Fruit fly (Drosophila melanogaster) whole organism, embryonic: ENCODE results near the gene CG6168.
A peak's percentile ranks its signal among the peaks of the same experiment; 100 is the strongest.

ENCODE experiments used
- CG12104 ChIP-seq: fragments of 200-800 bp; sonication (Bioruptor generic); optimal IDR thresholded peaks from 3 replicates; lab custom pipeline; 2016; ENCODE audit warnings: missing biosample characterization, missing genetic modification characterization
- CG13624 ChIP-seq: fragments of 200-800 bp; sonication (Bioruptor generic); optimal IDR thresholded peaks from 2 replicates; lab custom pipeline; 2016; ENCODE audit warnings: missing biosample characterization, missing genetic modification characterization
- CG15479 ChIP-seq: fragments of 200-800 bp; sonication (Bioruptor generic); optimal IDR thresholded peaks from 3 replicates; lab custom pipeline; 2019; ENCODE audit warnings: missing biosample characterization, mild to moderate bottlenecking, missing genetic modification characterization, moderate library complexity
- CG17328 ChIP-seq: fragments of 200-800 bp; sonication (Bioruptor generic); IDR thresholded peaks from 2 replicates; pipeline ENCODE4 v1.3.6; 2022; ENCODE audit warnings: missing biosample characterization, missing genetic modification characterization
- CG17385 ChIP-seq: fragments of 200-800 bp; sonication (Bioruptor generic); optimal IDR thresholded peaks from 3 replicates; lab custom pipeline; 2018; ENCODE audit warnings: missing biosample characterization, mild to moderate bottlenecking, missing genetic modification characterization
- CG17612 ChIP-seq: fragments of 200-800 bp; sonication (Bioruptor generic); IDR thresholded peaks from 2 replicates; pipeline ENCODE4 v1.3.6; 2022; ENCODE audit warnings: missing biosample characterization, missing genetic modification characterization
- CG18599 ChIP-seq: fragments of 200-800 bp; sonication (Bioruptor generic); optimal IDR thresholded peaks from 3 replicates; lab custom pipeline; 2017; ENCODE audit warnings: missing biosample characterization, missing genetic modification characterization, mild to moderate bottlenecking, moderate library complexity, missing genetic modification reagents
- CG18764 ChIP-seq: fragments of 200-800 bp; sonication (Bioruptor generic); optimal IDR thresholded peaks from 3 replicates; lab custom pipeline; 2016; ENCODE audit warnings: missing biosample characterization, missing genetic modification characterization
- CG2129 ChIP-seq: fragments of 200-800 bp; sonication (Bioruptor generic); IDR thresholded peaks from 2 replicates; pipeline ENCODE4 v1.3.6; 2022; ENCODE audit warnings: missing biosample characterization, missing genetic modification characterization; ENCODE audit not compliant: partially characterized antibody
- CG2889 ChIP-seq: fragments of 200-800 bp; sonication (Bioruptor generic); IDR thresholded peaks from 3 replicates; pipeline ENCODE4 v1.3.6; 2022; ENCODE audit warnings: missing biosample characterization, missing genetic modification characterization
- CG30403 ChIP-seq: fragments of 200-800 bp; sonication (Bioruptor generic); optimal IDR thresholded peaks from 3 replicates; lab custom pipeline; 2016; ENCODE audit warnings: missing biosample characterization, missing genetic modification characterization
- CG31365 ChIP-seq: fragments of 200-800 bp; sonication (Bioruptor generic); optimal IDR thresholded peaks from 2 replicates; lab custom pipeline; 2018; ENCODE audit warnings: missing biosample characterization, mild to moderate bottlenecking, missing genetic modification characterization
- CG3163 ChIP-seq: fragments of 200-800 bp; sonication (Bioruptor generic); optimal IDR thresholded peaks from 3 replicates; lab custom pipeline; 2016; ENCODE audit warnings: missing biosample characterization, missing genetic modification characterization
- CG32532 ChIP-seq: fragments of 200-800 bp; sonication (Bioruptor generic); IDR thresholded peaks from 2 replicates; pipeline ENCODE4 v1.3.6; 2022; ENCODE audit warnings: missing biosample characterization, missing genetic modification characterization
- CG33213 ChIP-seq: fragments of 200-800 bp; sonication (Bioruptor generic); optimal IDR thresholded peaks from 3 replicates; lab custom pipeline; 2016; ENCODE audit warnings: missing biosample characterization, missing genetic modification characterization
- CG3407 ChIP-seq: fragments of 200-800 bp; sonication (Bioruptor generic); optimal IDR thresholded peaks from 2 replicates; lab custom pipeline; 2018; ENCODE audit warnings: missing biosample characterization, mild to moderate bottlenecking, missing genetic modification characterization
- CG4282 ChIP-seq: fragments of 200-800 bp; sonication (Bioruptor generic); optimal IDR thresholded peaks from 2 replicates; lab custom pipeline; 2016; ENCODE audit warnings: missing biosample characterization, missing genetic modification characterization
- CG5180 ChIP-seq: fragments of 200-800 bp; sonication (Bioruptor generic); optimal IDR thresholded peaks from 3 replicates; lab custom pipeline; 2017; ENCODE audit warnings: missing biosample characterization, missing genetic modification characterization, mild to moderate bottlenecking, moderate library complexity, missing genetic modification reagents
- CG6175 ChIP-seq: fragments of 200-800 bp; sonication (Bioruptor generic); IDR thresholded peaks from 3 replicates; pipeline ENCODE4 v1.3.6; 2022; ENCODE audit warnings: missing biosample characterization, missing genetic modification characterization
- CG6854 ChIP-seq: fragments of 200-800 bp; sonication (Bioruptor generic); optimal IDR thresholded peaks from 3 replicates; lab custom pipeline; 2017; ENCODE audit warnings: missing biosample characterization, mild to moderate bottlenecking, missing genetic modification characterization
- CG7745 ChIP-seq: fragments of 200-800 bp; sonication (Bioruptor generic); optimal IDR thresholded peaks from 2 replicates; lab custom pipeline; 2018; ENCODE audit warnings: missing biosample characterization, mild to moderate bottlenecking, missing genetic modification characterization, moderate library complexity
- CG7786 ChIP-seq: fragments of 200-800 bp; sonication (Bioruptor generic); optimal IDR thresholded peaks from 2 replicates; lab custom pipeline; 2016; ENCODE audit warnings: missing biosample characterization, missing genetic modification characterization
- CG7928 ChIP-seq: fragments of 200-800 bp; sonication (Bioruptor generic); optimal IDR thresholded peaks from 2 replicates; lab custom pipeline; 2017; ENCODE audit warnings: missing biosample characterization, mild to moderate bottlenecking, missing genetic modification characterization
- CG8944 ChIP-seq: fragments of 200-800 bp; sonication (Bioruptor generic); optimal IDR thresholded peaks from 3 replicates; lab custom pipeline; 2016; ENCODE audit warnings: missing biosample characterization, missing genetic modification characterization
- CkIIα-i1 ChIP-seq: fragments of 200-800 bp; sonication (Bioruptor generic); IDR thresholded peaks from 2 replicates; pipeline ENCODE4 v1.3.6; 2022; ENCODE audit warnings: missing biosample characterization, missing genetic modification characterization
- CoRest ChIP-seq: fragments of 200-800 bp; sonication (Bioruptor generic); optimal IDR thresholded peaks from 3 replicates; lab custom pipeline; 2018; ENCODE audit warnings: missing biosample characterization, mild to moderate bottlenecking, missing genetic modification characterization, moderate library complexity
- Dip2 ChIP-seq: fragments of 200-800 bp; sonication (Bioruptor generic); IDR thresholded peaks from 2 replicates; pipeline ENCODE4 v1.3.6; 2022; ENCODE audit warnings: missing biosample characterization, missing genetic modification characterization
- Gug ChIP-seq: fragments of 200-800 bp; sonication (Bioruptor generic); IDR thresholded peaks from 4 replicates; pipeline ENCODE4 v1.3.6; 2022; ENCODE audit warnings: missing biosample characterization, missing genetic modification characterization
- H15 ChIP-seq: fragments of 200-800 bp; sonication (Bioruptor generic); IDR thresholded peaks from 3 replicates; pipeline ENCODE4 v1.3.6; 2022; ENCODE audit warnings: missing biosample characterization, missing genetic modification characterization
- HLH54F ChIP-seq: fragments of 200-800 bp; sonication (Bioruptor generic); optimal IDR thresholded peaks from 3 replicates; lab custom pipeline; 2016; ENCODE audit warnings: missing biosample characterization, missing genetic modification characterization
- Jarid2 ChIP-seq: fragments of 200-800 bp; sonication (Bioruptor generic); optimal IDR thresholded peaks from 3 replicates; lab custom pipeline; 2017; ENCODE audit warnings: mild to moderate bottlenecking, missing biosample characterization, missing genetic modification reagents, missing genetic modification characterization
- Sry-δ ChIP-seq: fragments of 200-800 bp; sonication (Bioruptor generic); optimal IDR thresholded peaks from 2 replicates; lab custom pipeline; 2016; ENCODE audit warnings: missing biosample characterization, missing genetic modification characterization
- Stat92E ChIP-seq, 3 experiments: fragments of >200 bp in 2 of 3; fragments of 200-800 bp in 1 of 3; sonication (Bioruptor generic) in 1 of 3; optimal IDR thresholded peaks; 2 replicates each; lab custom pipeline; 2017 to 2019; ENCODE audit warnings: missing biosample characterization in 3 of 3, missing genetic modification characterization in 3 of 3, mild to moderate bottlenecking in 1 of 3, moderate library complexity in 1 of 3
- Tbp ChIP-seq: fragments of >200 bp; optimal IDR thresholded peaks from 2 replicates; lab custom pipeline; 2018; ENCODE audit warnings: missing biosample characterization, missing genetic modification characterization
- bsh ChIP-seq, 2 experiments: fragments of 200-800 bp; sonication (Bioruptor generic); optimal IDR thresholded peaks; 2 replicates each; lab custom pipeline; 2017 to 2018; ENCODE audit warnings: mild to moderate bottlenecking in 2 of 2, missing biosample characterization in 2 of 2, missing genetic modification characterization in 2 of 2, moderate library complexity in 1 of 2
- btn ChIP-seq: fragments of 200-800 bp; sonication (Bioruptor generic); optimal IDR thresholded peaks from 2 replicates; lab custom pipeline; 2016; ENCODE audit warnings: missing biosample characterization, missing genetic modification characterization
- caup ChIP-seq: fragments of 200-800 bp; sonication (Bioruptor generic); optimal IDR thresholded peaks from 3 replicates; lab custom pipeline; 2017; ENCODE audit warnings: missing biosample characterization, mild to moderate bottlenecking, missing genetic modification characterization, moderate library complexity; ENCODE audit not compliant: severe bottlenecking
- crol ChIP-seq: fragments of 200-800 bp; sonication (Bioruptor generic); IDR thresholded peaks from 2 replicates; pipeline ENCODE4 v1.3.6; 2022; ENCODE audit warnings: missing biosample characterization, missing genetic modification characterization
- danr ChIP-seq: fragments of 200-800 bp; sonication (Bioruptor generic); IDR thresholded peaks from 2 replicates; pipeline ENCODE4 v1.3.6; 2022; ENCODE audit warnings: missing biosample characterization, missing genetic modification characterization
- fd96Cb ChIP-seq: fragments of 200-800 bp; sonication (Bioruptor generic); optimal IDR thresholded peaks from 2 replicates; lab custom pipeline; 2018; ENCODE audit warnings: missing biosample characterization, mild to moderate bottlenecking, missing genetic modification characterization, moderate library complexity
- gfzf ChIP-seq: fragments of 200-800 bp; sonication (Bioruptor generic); optimal IDR thresholded peaks from 2 replicates; lab custom pipeline; 2016; ENCODE audit warnings: missing biosample characterization, mild to moderate bottlenecking, missing genetic modification characterization, moderate library complexity
- gsb ChIP-seq: fragments of 200-800 bp; sonication (Bioruptor generic); IDR thresholded peaks from 2 replicates; pipeline ENCODE4 v1.3.6; 2022; ENCODE audit warnings: missing biosample characterization, missing genetic modification characterization
- lov ChIP-seq, 2 experiments: fragments of 200-800 bp in 1 of 2; fragments of >200 bp in 1 of 2; sonication (Bioruptor generic) in 1 of 2; IDR thresholded peaks in 1 of 2; optimal IDR thresholded peaks in 1 of 2; 2 replicates in 1 of 2; 3 replicates in 1 of 2; pipeline versions ENCODE4 v1.3.6 to Lab custom; 2017 to 2022; ENCODE audit warnings: missing biosample characterization in 1 of 2, missing genetic modification characterization in 1 of 2
- luna ChIP-seq: fragments of 200-800 bp; sonication (Bioruptor generic); optimal IDR thresholded peaks from 2 replicates; lab custom pipeline; 2016; ENCODE audit warnings: missing biosample characterization, missing genetic modification characterization
- otp ChIP-seq: fragments of 200-800 bp; sonication (Bioruptor generic); IDR thresholded peaks from 3 replicates; pipeline ENCODE4, ENCODE4 v1.3.6; 2022; ENCODE audit warnings: missing biosample characterization, missing genetic modification characterization
- pan ChIP-seq, 4 experiments: fragments of >200 bp in 3 of 4; fragments of 200-800 bp in 1 of 4; sonication (Bioruptor generic) in 1 of 4; optimal IDR thresholded peaks in 3 of 4; IDR thresholded peaks in 1 of 4; 2 replicates each; pipeline versions ENCODE4 v1.3.6 to Lab custom; 2017 to 2022; ENCODE audit warnings: missing biosample characterization in 2 of 4, missing genetic modification characterization in 2 of 4, mixed read lengths in 1 of 4
- sim ChIP-seq: fragments of 200-800 bp; sonication (Bioruptor generic); IDR thresholded peaks from 2 replicates; pipeline ENCODE4 v1.3.6; 2022; ENCODE audit warnings: missing biosample characterization, missing genetic modification characterization
- slbo ChIP-seq: fragments of 200-800 bp; sonication (Bioruptor generic); IDR thresholded peaks from 2 replicates; pipeline ENCODE4 v1.3.6; 2022; ENCODE audit warnings: missing biosample characterization, missing genetic modification characterization
- wek ChIP-seq: fragments of 200-800 bp; sonication (Bioruptor generic); optimal IDR thresholded peaks from 3 replicates; lab custom pipeline; 2018; ENCODE audit warnings: missing biosample characterization, mild to moderate bottlenecking, missing genetic modification characterization, moderate library complexity

Gene CG6168

dm6 chr3L:11292180-11292727, 29.3 kb downstream of the CG6168 start (continued):
- TF ChIP-seq CG4282 (GFP tag; lab: Kevin White, UChicago) = no peak
- no peak for TF ChIP-seq CG15479
- TF ChIP-seq CG17612 (GFP tag; lab: Robert Waterston, UW) = 0 out of 2 replicates have a peak, but pooled peaks have one; percentile 17
- peak; percentile 79 for TF ChIP-seq slbo (GFP tag; lab: Robert Waterston, UW)
- no peak for TF ChIP-seq luna
- TF ChIP-seq CG13624 (GFP tag; lab: Kevin White, UChicago) = no peak
- no peak for TF ChIP-seq CkIIα-i1 (GFP tag; lab: Robert Waterston, UW)
- no peak for TF ChIP-seq Dip2 (GFP tag; lab: Robert Waterston, UW)
- TF ChIP-seq CG7745 (tag; lab: Kevin White, UChicago) = no peak
- no peak for TF ChIP-seq bsh (GFP tag; optimal IDR thresholded peaks at IDR 0.05; lab: Kevin White, UChicago)
- no peak for TF ChIP-seq CG2129 (GFP tag; lab: Robert Waterston, UW)
- no peak for TF ChIP-seq Tbp (GFP tag; lab: Kevin White, UChicago)
- TF ChIP-seq CG17328 (GFP tag; lab: Robert Waterston, UW) = peak; percentile 31; the same call in 1 of the 2 replicates
- peak; percentile 97 for TF ChIP-seq CG6175 (GFP tag; lab: Robert Waterston, UW)
- TF ChIP-seq Sry-δ (GFP tag; lab: Kevin White, UChicago) = no peak
- no peak for TF ChIP-seq danr (GFP tag; lab: Robert Waterston, UW)
- TF ChIP-seq CG33213 (GFP tag; lab: Kevin White, UChicago) = no peak
- no peak for TF ChIP-seq CG3407 (GFP tag; lab: Kevin White, UChicago)
- peak; percentile 69 for TF ChIP-seq CG32532 (GFP tag; lab: Robert Waterston, UW)
- no peak for TF ChIP-seq CG30403
- no peak for TF ChIP-seq wek (GFP tag; lab: Kevin White, UChicago)
- no peak for TF ChIP-seq CG7786 (GFP tag; lab: Kevin White, UChicago)
- peak; percentile 85 for TF ChIP-seq crol (GFP tag; lab: Robert Waterston, UW)
- peak; percentile 58; the same call in 1 of the 3 replicates for TF ChIP-seq otp (GFP tag; lab: Robert Waterston, UW)
- TF ChIP-seq CG3163 (GFP tag; lab: Kevin White, UChicago) = no peak
- TF ChIP-seq Jarid2 (GFP tag; lab: Kevin White, UChicago) = no peak
- no peak for TF ChIP-seq gfzf
- TF ChIP-seq btn = no peak
- TF ChIP-seq HLH54F (GFP tag; lab: Kevin White, UChicago) = no peak
- no peak for TF ChIP-seq fd96Cb (tag; lab: Kevin White, UChicago)
- no peak for TF ChIP-seq CG18764 (GFP tag; lab: Kevin White, UChicago)
- no peak for TF ChIP-seq lov (optimal IDR thresholded peaks at IDR 0.05; lab: Kevin White, UChicago)
- TF ChIP-seq lov (GFP tag; IDR thresholded peaks at IDR 0.05; lab: Robert Waterston, UW) = no peak
- TF ChIP-seq CG5180 (GFP tag; lab: Kevin White, UChicago) = no peak
- no peak for TF ChIP-seq CG12104
- TF ChIP-seq CoRest (tag; lab: Kevin White, UChicago) = no peak
- TF ChIP-seq CG8944 (GFP tag; lab: Kevin White, UChicago) = no peak
- TF ChIP-seq caup (GFP tag; lab: Kevin White, UChicago) = no peak
- TF ChIP-seq CG6854 (GFP tag; lab: Kevin White, UChicago) = no peak
- peak; percentile 44; the same call in 1 of the 3 replicates for TF ChIP-seq H15
- TF ChIP-seq sim (GFP tag; lab: Robert Waterston, UW) = 0 out of 2 replicates have a peak, but pooled peaks have one; percentile 15
- TF ChIP-seq pan (optimal IDR thresholded peaks at IDR 0.05; lab: Kevin White, UChicago) = no peak
- TF ChIP-seq pan (GFP tag; optimal IDR thresholded peaks at IDR 0.05 in 1 of 2, IDR thresholded peaks at IDR 0.05 in 1 of 2) = peak in 1 of 2 experiments; percentile 55
- TF ChIP-seq CG31365 (tag; lab: Kevin White, UChicago) = no peak
- peak; percentile 48; the same call in 1 of the 4 replicates for TF ChIP-seq Gug (GFP tag; lab: Robert Waterston, UW)
- TF ChIP-seq Stat92E (GFP tag; optimal IDR thresholded peaks at IDR 0.05; lab: Kevin White, UChicago) = no peak
- peak; percentile 12 for TF ChIP-seq CG18599 (GFP tag; lab: Kevin White, UChicago)
- no peak for TF ChIP-seq CG17385 (GFP tag; lab: Kevin White, UChicago)
- no peak for TF ChIP-seq gsb
- TF ChIP-seq CG2889 (GFP tag; lab: Robert Waterston, UW) = peak; percentile 58; the same call in 2 of the 3 replicates
- no peak for TF ChIP-seq CG7928 (GFP tag; lab: Kevin White, UChicago)
